Fruit fly (Drosophila melanogaster) whole organism, adult: Measurements from ENCODE around the gene CG43750.

Experiments
- CG11617 ChIP-seq: fragments of 200-800 bp; sonication (Bioruptor generic); optimal IDR thresholded peaks from 2 replicates; lab custom pipeline; 2017; ENCODE audit warnings: mild to moderate bottlenecking, missing biosample characterization, missing genetic modification reagents, missing genetic modification characterization
- CG14711 ChIP-seq: fragments of 200-800 bp; sonication (Bioruptor generic); optimal IDR thresholded peaks from 2 replicates; lab custom pipeline; 2018; ENCODE audit warnings: missing biosample characterization, mild to moderate bottlenecking, missing genetic modification characterization, moderate library complexity
- CG1620 ChIP-seq: fragments of 200-800 bp; sonication (Bioruptor generic); optimal IDR thresholded peaks from 2 replicates; lab custom pipeline; 2016; ENCODE audit warnings: missing biosample characterization, missing genetic modification characterization
- CG7101 ChIP-seq: fragments of 200-800 bp; sonication (Bioruptor generic); optimal IDR thresholded peaks from 2 replicates; lab custom pipeline; 2018; ENCODE audit warnings: missing biosample characterization, mild to moderate bottlenecking, missing genetic modification characterization, moderate library complexity
- Crg-1 ChIP-seq: fragments of 200-800 bp; sonication (Bioruptor generic); optimal IDR thresholded peaks from 2 replicates; lab custom pipeline; 2016; ENCODE audit warnings: missing biosample characterization, missing genetic modification characterization
- Hr96 ChIP-seq: fragments of 200-800 bp; sonication (Bioruptor generic); optimal IDR thresholded peaks from 2 replicates; lab custom pipeline; 2016; ENCODE audit warnings: missing biosample characterization, missing genetic modification characterization
- bab1 ChIP-seq: fragments of 200-800 bp; sonication (Bioruptor generic); optimal IDR thresholded peaks from 3 replicates; lab custom pipeline; 2019; ENCODE audit warnings: missing biosample characterization, mild to moderate bottlenecking, missing genetic modification characterization, moderate library complexity
- cic ChIP-seq: fragments of 200-800 bp; sonication (Bioruptor generic); optimal IDR thresholded peaks from 2 replicates; lab custom pipeline; 2017; ENCODE audit warnings: missing biosample characterization, mild to moderate bottlenecking, missing genetic modification characterization, moderate library complexity
- kay ChIP-seq: fragments of 200-800 bp; sonication (Bioruptor generic); peaks from one replicate; lab custom pipeline; 2016; ENCODE audit warnings: missing biosample characterization, missing genetic modification characterization, borderline replicate concordance
- ovo ChIP-seq: fragments of 200-800 bp; sonication (Bioruptor generic); optimal IDR thresholded peaks from 2 replicates; lab custom pipeline; 2016; ENCODE audit warnings: missing biosample characterization, missing genetic modification characterization
- pad ChIP-seq: fragments of 200-800 bp; sonication (Bioruptor generic); optimal IDR thresholded peaks from 3 replicates; lab custom pipeline; 2017; ENCODE audit warnings: missing biosample characterization, missing genetic modification characterization, mild to moderate bottlenecking, moderate library complexity, missing genetic modification reagents
- tj ChIP-seq: fragments of 200-800 bp; sonication (Bioruptor generic); optimal IDR thresholded peaks from 3 replicates; lab custom pipeline; 2017; ENCODE audit warnings: missing biosample characterization, mild to moderate bottlenecking, missing genetic modification characterization, moderate library complexity

- TF ChIP-seq Hr96 (no peak), bab1 (GFP tag; lab: Kevin White, UChicago) (no peak), kay (GFP tag; lab: Kevin White, UChicago) (no peak), CG7101 (tag; lab: Kevin White, UChicago) (no peak), CG14711 (tag; lab: Kevin White, UChicago) (no peak), pad (GFP tag; lab: Kevin White, UChicago) (no peak), Crg-1 (GFP tag; lab: Kevin White, UChicago) (no peak), ovo (no peak), CG11617 (GFP tag; lab: Kevin White, UChicago) (no peak), tj (GFP tag; lab: Kevin White, UChicago) (no peak), cic (GFP tag; lab: Kevin White, UChicago) (no peak), CG1620 (GFP tag; lab: Kevin White, UChicago) (no peak)
Observed at dm6 chr2L:2391321-2391720, 832 bp upstream of the CG43750 start, which contains the start of gene CG46448.
